Fruit fly (Drosophila melanogaster) whole organism, embryonic: ENCODE data around the gene CG6066.

ENCODE experiments used
- Aef1 ChIP-seq: fragments of 200-800 bp; sonication (Bioruptor generic); IDR thresholded peaks from 3 replicates; pipeline ENCODE4 v1.3.6; 2022; ENCODE audit warnings: missing biosample characterization, missing genetic modification characterization
- Awh ChIP-seq: fragments of 200-800 bp; sonication (Bioruptor generic); IDR thresholded peaks from 2 replicates; pipeline ENCODE4, ENCODE4 v1.3.6; 2022; ENCODE audit warnings: missing biosample characterization, missing genetic modification characterization
- CG10209 ChIP-seq: fragments of 200-800 bp; sonication (Bioruptor generic); optimal IDR thresholded peaks from 3 replicates; lab custom pipeline; 2017; ENCODE audit warnings: missing biosample characterization, mild to moderate bottlenecking, missing genetic modification characterization, missing genetic modification reagents
- CG10979 ChIP-seq: fragments of 200-800 bp; sonication (Bioruptor generic); optimal IDR thresholded peaks from 2 replicates; lab custom pipeline; 2018; ENCODE audit warnings: missing biosample characterization, mild to moderate bottlenecking, missing genetic modification characterization, moderate library complexity
- CG11695 ChIP-seq: fragments of 200-800 bp; sonication (Bioruptor generic); IDR thresholded peaks from 3 replicates; pipeline ENCODE4 v1.3.6; 2022; ENCODE audit warnings: missing biosample characterization, missing genetic modification characterization
- CG12071 ChIP-seq: fragments of 200-800 bp; sonication (Bioruptor generic); optimal IDR thresholded peaks from 3 replicates; lab custom pipeline; 2018; ENCODE audit warnings: missing biosample characterization, mild to moderate bottlenecking, missing genetic modification characterization
- CG12299 ChIP-seq: fragments of 200-800 bp; sonication (Bioruptor generic); optimal IDR thresholded peaks from 2 replicates; lab custom pipeline; 2018; ENCODE audit warnings: missing biosample characterization, mild to moderate bottlenecking, missing genetic modification characterization
- CG12744 ChIP-seq: fragments of 200-800 bp; sonication (Bioruptor generic); optimal IDR thresholded peaks from 2 replicates; lab custom pipeline; 2016; ENCODE audit warnings: missing biosample characterization, missing genetic modification characterization
- CG14710 ChIP-seq: fragments of 200-800 bp; sonication (Bioruptor generic); optimal IDR thresholded peaks from 3 replicates; lab custom pipeline; 2019; ENCODE audit warnings: missing biosample characterization, mild to moderate bottlenecking, missing genetic modification characterization, moderate library complexity
- CG15514 ChIP-seq: fragments of 200-800 bp; sonication (Bioruptor generic); optimal IDR thresholded peaks from 3 replicates; lab custom pipeline; 2017; ENCODE audit warnings: missing biosample characterization, missing genetic modification characterization, mild to moderate bottlenecking, moderate library complexity, missing genetic modification reagents
- CG15601 ChIP-seq: fragments of 200-800 bp; sonication (Bioruptor generic); optimal IDR thresholded peaks from 3 replicates; lab custom pipeline; 2019; ENCODE audit warnings: missing biosample characterization, mild to moderate bottlenecking, missing genetic modification characterization, moderate library complexity
- CG17385 ChIP-seq: fragments of 200-800 bp; sonication (Bioruptor generic); optimal IDR thresholded peaks from 3 replicates; lab custom pipeline; 2018; ENCODE audit warnings: missing biosample characterization, mild to moderate bottlenecking, missing genetic modification characterization
- CG1832 ChIP-seq: fragments of 200-800 bp; sonication (Bioruptor generic); optimal IDR thresholded peaks from 2 replicates; lab custom pipeline; 2017; ENCODE audit warnings: missing biosample characterization, mild to moderate bottlenecking, missing genetic modification characterization, inconsistent platforms
- CG18764 ChIP-seq: fragments of 200-800 bp; sonication (Bioruptor generic); optimal IDR thresholded peaks from 3 replicates; lab custom pipeline; 2016; ENCODE audit warnings: missing biosample characterization, missing genetic modification characterization
- CG2889 ChIP-seq: fragments of 200-800 bp; sonication (Bioruptor generic); IDR thresholded peaks from 3 replicates; pipeline ENCODE4 v1.3.6; 2022; ENCODE audit warnings: missing biosample characterization, missing genetic modification characterization
- CG30431 ChIP-seq: fragments of 200-800 bp; sonication (Bioruptor generic); optimal IDR thresholded peaks from 2 replicates; lab custom pipeline; 2017; ENCODE audit warnings: missing biosample characterization, missing genetic modification characterization
- CG31224 ChIP-seq: fragments of 200-800 bp; sonication (Bioruptor generic); IDR thresholded peaks from 2 replicates; pipeline ENCODE4 v1.3.6; 2022; ENCODE audit warnings: missing biosample characterization, missing genetic modification characterization
- CG3281 ChIP-seq: fragments of 200-800 bp; sonication (Bioruptor generic); optimal IDR thresholded peaks from 3 replicates; lab custom pipeline; 2017; ENCODE audit warnings: missing biosample characterization, mild to moderate bottlenecking, missing genetic modification characterization
- CG43689 ChIP-seq: fragments of 200-800 bp; sonication (Bioruptor generic); IDR thresholded peaks from 2 replicates; pipeline ENCODE4 v1.3.6; 2022; ENCODE audit warnings: missing biosample characterization, missing genetic modification characterization
- CG6272 ChIP-seq: fragments of 200-800 bp; sonication (Bioruptor generic); IDR thresholded peaks from 2 replicates; pipeline ENCODE4 v1.3.6; 2022; ENCODE audit warnings: missing biosample characterization, missing genetic modification characterization
- CG6689 ChIP-seq: fragments of 200-800 bp; sonication (Bioruptor generic); IDR thresholded peaks from 2 replicates; pipeline ENCODE4 v1.3.6; 2022; ENCODE audit warnings: missing biosample characterization, missing genetic modification characterization
- CG7556 ChIP-seq: fragments of 200-800 bp; sonication (Bioruptor generic); optimal IDR thresholded peaks from 2 replicates; lab custom pipeline; 2017; ENCODE audit warnings: missing biosample characterization, mild to moderate bottlenecking, missing genetic modification characterization
- CG8388 ChIP-seq: fragments of 200-800 bp; sonication (Bioruptor generic); optimal IDR thresholded peaks from 2 replicates; lab custom pipeline; 2019; ENCODE audit warnings: missing biosample characterization, mild to moderate bottlenecking, missing genetic modification characterization, moderate library complexity
- CG9609 ChIP-seq: fragments of 200-800 bp; sonication (Bioruptor generic); optimal IDR thresholded peaks from 3 replicates; lab custom pipeline; 2016; ENCODE audit warnings: missing biosample characterization, missing genetic modification characterization
- CG9932 ChIP-seq: fragments of 200-800 bp; sonication (Bioruptor generic); IDR thresholded peaks from 2 replicates; pipeline ENCODE4 v1.3.6; 2022; ENCODE audit warnings: missing biosample characterization, missing genetic modification characterization
- Chrac-16 ChIP-seq: fragments of 200-800 bp; sonication (Bioruptor generic); optimal IDR thresholded peaks from 3 replicates; lab custom pipeline; 2016; ENCODE audit warnings: missing biosample characterization, missing genetic modification characterization
- Dbx ChIP-seq: fragments of 200-800 bp; sonication (Bioruptor generic); IDR thresholded peaks from 3 replicates; pipeline ENCODE4 v1.3.6; 2022; ENCODE audit warnings: missing biosample characterization, missing genetic modification characterization
- Dll ChIP-seq: fragments of 200-800 bp; sonication (Bioruptor generic); IDR thresholded peaks from 4 replicates; pipeline ENCODE4 v1.3.6; 2022; ENCODE audit warnings: missing biosample characterization, missing genetic modification characterization; ENCODE audit not compliant: partially characterized antibody
- Ets65A ChIP-seq: fragments of 200-800 bp; sonication (Bioruptor generic); peaks from one replicate; lab custom pipeline; 2016; ENCODE audit warnings: missing biosample characterization, missing genetic modification characterization
- Ets97D ChIP-seq: fragments of 200-800 bp; sonication (Bioruptor generic); optimal IDR thresholded peaks from 3 replicates; lab custom pipeline; 2016; ENCODE audit warnings: missing biosample characterization, missing genetic modification characterization
- Hr78 ChIP-seq, 2 experiments: fragments of 200-800 bp in 1 of 2; fragments of >200 bp in 1 of 2; sonication (Bioruptor generic) in 1 of 2; optimal IDR thresholded peaks; 2 replicates each; lab custom pipeline; 2017 to 2019; ENCODE audit warnings: missing biosample characterization in 2 of 2, missing genetic modification characterization in 2 of 2, mild to moderate bottlenecking in 1 of 2, moderate library complexity in 1 of 2
- Ptx1 ChIP-seq: fragments of 200-800 bp; sonication (Bioruptor generic); IDR thresholded peaks from 2 replicates; pipeline ENCODE4 v1.3.6; 2022; ENCODE audit warnings: missing biosample characterization, missing genetic modification characterization
- al ChIP-seq: fragments of 200-800 bp; sonication (Bioruptor generic); IDR thresholded peaks from 2 replicates; pipeline ENCODE4 v1.3.6; 2022; ENCODE audit warnings: missing biosample characterization, missing genetic modification characterization
- br ChIP-seq: fragments of >200 bp; optimal IDR thresholded peaks from 2 replicates; lab custom pipeline; 2017
- bsh ChIP-seq, 2 experiments: fragments of 200-800 bp; sonication (Bioruptor generic); optimal IDR thresholded peaks; 2 replicates each; lab custom pipeline; 2017 to 2018; ENCODE audit warnings: mild to moderate bottlenecking in 2 of 2, missing biosample characterization in 2 of 2, missing genetic modification characterization in 2 of 2, moderate library complexity in 1 of 2
- crc ChIP-seq: fragments of 200-800 bp; sonication (Bioruptor generic); optimal IDR thresholded peaks from 2 replicates; lab custom pipeline; 2016; ENCODE audit warnings: missing biosample characterization, missing genetic modification characterization
- disco-r ChIP-seq: fragments of 200-800 bp; sonication (Bioruptor generic); optimal IDR thresholded peaks from 2 replicates; lab custom pipeline; 2016; ENCODE audit warnings: missing biosample characterization, missing genetic modification characterization
- en ChIP-seq: fragments of 200-800 bp; sonication (Bioruptor generic); optimal IDR thresholded peaks from 2 replicates; lab custom pipeline; 2016; ENCODE audit warnings: missing biosample characterization, missing genetic modification characterization
- fd3F ChIP-seq: fragments of 200-800 bp; sonication (Bioruptor generic); optimal IDR thresholded peaks from 2 replicates; lab custom pipeline; 2018; ENCODE audit warnings: missing biosample characterization, mild to moderate bottlenecking, missing genetic modification characterization, moderate library complexity
- fu2 ChIP-seq: fragments of 200-800 bp; sonication (Bioruptor generic); optimal IDR thresholded peaks from 2 replicates; lab custom pipeline; 2016; ENCODE audit warnings: missing biosample characterization, missing genetic modification characterization
- inv ChIP-seq: fragments of 200-800 bp; sonication (Bioruptor generic); IDR thresholded peaks from 2 replicates; pipeline ENCODE4 v1.3.6; 2022; ENCODE audit warnings: missing biosample characterization, missing genetic modification characterization; ENCODE audit not compliant: partially characterized antibody
- jumu ChIP-seq: fragments of 200-800 bp; sonication (Bioruptor generic); optimal IDR thresholded peaks from 3 replicates; lab custom pipeline; 2016; ENCODE audit warnings: missing biosample characterization, missing genetic modification characterization
- lmd ChIP-seq: fragments of 200-800 bp; sonication (Bioruptor generic); IDR thresholded peaks from 2 replicates; pipeline ENCODE4 v1.3.6; 2022; ENCODE audit warnings: missing biosample characterization, missing genetic modification characterization
- lola ChIP-seq, 3 experiments: fragments of >200 bp in 2 of 3; fragments of 200-800 bp in 1 of 3; sonication (Bioruptor generic) in 1 of 3; optimal IDR thresholded peaks; 2 replicates each; lab custom pipeline; 2017 to 2019; ENCODE audit warnings: missing biosample characterization in 3 of 3, missing genetic modification characterization in 3 of 3, mild to moderate bottlenecking in 1 of 3, moderate library complexity in 1 of 3
- mirr ChIP-seq: fragments of 200-800 bp; sonication (Bioruptor generic); optimal IDR thresholded peaks from 3 replicates; lab custom pipeline; 2018; ENCODE audit warnings: missing biosample characterization, mild to moderate bottlenecking, missing genetic modification characterization
- nmo ChIP-seq: fragments of 200-800 bp; sonication (Bioruptor generic); optimal IDR thresholded peaks from 2 replicates; lab custom pipeline; 2018; ENCODE audit warnings: missing biosample characterization, mild to moderate bottlenecking, missing genetic modification characterization, moderate library complexity
- stc ChIP-seq: fragments of 200-800 bp; sonication (Bioruptor generic); IDR thresholded peaks from 2 replicates; pipeline ENCODE4 v1.3.6; 2022; ENCODE audit warnings: missing biosample characterization, missing genetic modification characterization
- toy ChIP-seq: fragments of 200-800 bp; sonication (Bioruptor generic); IDR thresholded peaks from 2 replicates; pipeline ENCODE4 v1.3.6; 2022; ENCODE audit warnings: missing biosample characterization, missing genetic modification characterization

CG6066 gene

DNA sequence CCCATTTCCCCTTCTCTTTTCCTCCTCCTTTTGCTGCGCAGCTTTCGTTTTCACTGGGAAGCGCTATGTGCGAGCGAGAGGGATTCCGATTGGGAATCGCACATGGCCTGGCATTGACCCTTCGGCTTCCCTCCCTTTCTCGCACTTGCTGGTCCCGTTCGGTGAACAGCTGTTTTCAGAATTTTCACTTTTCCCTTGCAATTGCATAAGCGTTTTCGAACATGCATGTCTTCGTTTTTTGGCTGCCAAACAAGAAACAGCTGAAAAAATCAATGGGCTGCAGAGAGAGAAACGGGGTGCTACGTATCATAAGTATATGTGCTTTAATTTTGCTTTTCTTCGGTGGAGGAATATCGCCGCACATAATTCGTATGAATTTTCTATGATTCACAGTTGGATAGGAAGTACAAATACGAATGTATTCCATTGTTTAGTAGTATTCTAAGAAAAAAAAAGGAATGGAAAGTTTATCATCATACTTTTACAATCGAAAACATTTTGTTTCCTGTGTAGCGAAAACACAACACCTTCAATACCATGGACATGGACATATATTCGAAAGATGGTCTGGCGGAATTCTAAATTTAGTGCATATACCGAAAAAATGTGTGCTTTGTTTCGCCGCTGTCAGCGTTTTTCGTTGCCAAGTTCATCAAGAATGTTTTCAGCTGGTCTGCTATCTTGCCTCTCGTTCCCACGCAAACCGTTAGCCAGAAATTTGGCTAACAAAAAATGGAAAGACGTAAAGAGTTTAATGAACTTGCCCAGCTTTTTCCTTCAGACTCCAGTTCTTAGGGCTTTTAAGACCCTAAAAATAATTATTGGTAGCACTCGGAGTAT lies 35.8 kb upstream of the CG6066 start (continued):
- TF ChIP-seq jumu (GFP tag; lab: Kevin White, UChicago) (peak; percentile 50), CG43689 (GFP tag; lab: Robert Waterston, UW) (no peak), CG10209 (GFP tag; lab: Kevin White, UChicago) (peak; percentile 51), CG10979 (tag; lab: Kevin White, UChicago) (peak; percentile 40), crc (GFP tag; lab: Kevin White, UChicago) (no peak), al (GFP tag; lab: Robert Waterston, UW) (peak; percentile 58), CG14710 (tag; lab: Kevin White, UChicago) (peak; percentile 19), Aef1 (GFP tag; lab: Robert Waterston, UW) (0 out of 3 replicates have a peak, but pooled peaks have one; percentile 13), br (lab: Kevin White, UChicago) (no peak), CG2889 (0 out of 3 replicates have a peak, but pooled peaks have one; percentile 11), CG9609 (GFP tag; lab: Kevin White, UChicago) (peak; percentile 15), nmo (GFP tag; lab: Kevin White, UChicago) (peak; percentile 57), CG15514 (peak; percentile 37), fd3F (GFP tag; lab: Kevin White, UChicago) (peak; percentile 43), mirr (GFP tag; lab: Kevin White, UChicago) (no peak), CG17385 (GFP tag; lab: Kevin White, UChicago) (peak; percentile 21), CG7556 (GFP tag; lab: Kevin White, UChicago) (peak; percentile 57), lola (GFP tag; optimal IDR thresholded peaks at IDR 0.05; lab: Kevin White, UChicago) (peak in 1 of 3 experiments; percentile 11), inv (GFP tag; lab: Robert Waterston, UW) (no peak), CG6272 (GFP tag; lab: Robert Waterston, UW) (no peak), CG1832 (GFP tag; lab: Kevin White, UChicago) (peak; percentile 61), Ptx1 (GFP tag; lab: Robert Waterston, UW) (peak; percentile 54), CG31224 (0 out of 2 replicates have a peak, but pooled peaks have one; percentile 23), Ets65A (GFP tag; lab: Kevin White, UChicago) (peak; percentile 41), CG9932 (GFP tag; lab: Robert Waterston, UW) (peak; percentile 64), Dbx (GFP tag; lab: Robert Waterston, UW) (peak; percentile 50; the same call in 1 of the 3 replicates), Hr78 (GFP tag; optimal IDR thresholded peaks at IDR 0.05; lab: Kevin White, UChicago) (peak in 1 of 2 experiments; percentile 8), CG8388 (peak; percentile 27), lmd (GFP tag; lab: Robert Waterston, UW) (peak; percentile 78), toy (GFP tag; lab: Robert Waterston, UW) (0 out of 2 replicates have a peak, but pooled peaks have one; percentile 38), en (no peak), stc (GFP tag; lab: Robert Waterston, UW) (0 out of 2 replicates have a peak, but pooled peaks have one; percentile 28), CG6689 (GFP tag; lab: Robert Waterston, UW) (0 out of 2 replicates have a peak, but pooled peaks have one; percentile 19), CG18764 (no peak), fu2 (GFP tag; lab: Kevin White, UChicago) (peak; percentile 37), Ets97D (no peak), CG12071 (GFP tag; lab: Kevin White, UChicago) (peak; percentile 40), Chrac-16 (GFP tag; lab: Kevin White, UChicago) (peak; percentile 15), CG11695 (GFP tag; lab: Robert Waterston, UW) (peak; percentile 54; the same call in 2 of the 3 replicates), Dll (GFP tag; lab: Robert Waterston, UW) (no peak), CG15601 (no peak), CG3281 (GFP tag; lab: Kevin White, UChicago) (peak; percentile 62), bsh (GFP tag; optimal IDR thresholded peaks at IDR 0.05; lab: Kevin White, UChicago) (peak in 1 of 2 experiments; percentile 63), CG12299 (no peak), CG12744 (GFP tag; lab: Kevin White, UChicago) (no peak), Awh (no peak), disco-r (GFP tag; lab: Kevin White, UChicago) (no peak), CG30431 (GFP tag; lab: Kevin White, UChicago) (peak; percentile 19)
